Worm (Caenorhabditis elegans): ENCODE results near the gene srxa-6.

- no peak for TF ChIP-seq ztf-23 (GFP tag; IDR thresholded peaks at IDR 0.05)
- no peak for TF ChIP-seq ztf-29 (GFP tag; IDR thresholded peaks at IDR 0.05)
- TF ChIP-seq tab-1 (GFP tag; IDR thresholded peaks at IDR 0.05): no peak
- no peak for TF ChIP-seq ref-1 (GFP tag; conservative IDR thresholded peaks at IDR 0.05)
- no peak for TF ChIP-seq flt-1 (GFP tag; IDR thresholded peaks at IDR 0.05)
- TF ChIP-seq klf-2 (GFP tag; conservative IDR thresholded peaks at IDR 0.05): no peak
- no peak for TF ChIP-seq T22C8.4 (GFP tag; IDR thresholded peaks at IDR 0.05)
Observed at ce11 chrV:20692903-20693302, 41.9 kb upstream of the srxa-6 start.

All from whole organism, midembryonic.